Worm (Caenorhabditis elegans) whole organism, midembryonic: Measurements from ENCODE around the gene wapl-1.

Source experiments
- T22C8.4 ChIP-seq: fragments of 200-800 bp; sonication (Bioruptor generic); IDR thresholded peaks from 2 replicates; pipeline ENCODE4 v1.3.6; 2022; ENCODE audit warnings: missing genetic modification characterization, missing compliant biosample characterization
- cog-1 ChIP-seq: sonication (generic microtip); optimal IDR thresholded peaks from 2 replicates; lab custom pipeline; 2016; ENCODE audit warnings: missing genetic modification characterization, missing compliant biosample characterization
- flt-1 ChIP-seq: fragments of 200-800 bp; sonication (Bioruptor generic); IDR thresholded peaks from 2 replicates; pipeline ENCODE4 v1.3.6; 2022; ENCODE audit warnings: missing genetic modification characterization, missing compliant biosample characterization
- klf-2 ChIP-seq: fragments of 200-800 bp; sonication (Bioruptor generic); conservative IDR thresholded peaks from 2 replicates; pipeline ENCODE4 v1.3.6; 2022; ENCODE audit warnings: missing genetic modification reagents, missing genetic modification characterization, missing compliant biosample characterization
- med-1 ChIP-seq: sonication (generic microtip); optimal IDR thresholded peaks from 2 replicates; lab custom pipeline; 2017; ENCODE audit warnings: missing genetic modification characterization, mild to moderate bottlenecking, missing compliant biosample characterization, antibody characterized with exemption, missing genetic modification reagents; ENCODE audit not compliant: insufficient read depth
- ref-1 ChIP-seq: fragments of 200-800 bp; sonication (Bioruptor generic); conservative IDR thresholded peaks from 2 replicates; pipeline ENCODE4 v1.3.6; 2022; ENCODE audit warnings: missing genetic modification reagents, missing genetic modification characterization, missing compliant biosample characterization
- tab-1 ChIP-seq: fragments of 200-800 bp; sonication (Bioruptor generic); IDR thresholded peaks from 2 replicates; pipeline ENCODE4 v1.3.6; 2022; ENCODE audit warnings: missing genetic modification characterization, missing compliant biosample characterization
- ztf-23 ChIP-seq: fragments of 200-800 bp; sonication (Bioruptor generic); IDR thresholded peaks from 2 replicates; pipeline ENCODE4 v1.3.6; 2022; ENCODE audit warnings: missing genetic modification reagents, missing genetic modification characterization, missing compliant biosample characterization
- ztf-29 ChIP-seq: fragments of 200-800 bp; sonication (Bioruptor generic); IDR thresholded peaks from 2 replicates; pipeline ENCODE4 v1.3.6; 2022; ENCODE audit warnings: missing genetic modification reagents, missing genetic modification characterization, missing compliant biosample characterization

wapl-1 gene

ce11 chrIV:4441077-4441476 is 4.5 kb downstream of the wapl-1 start, which contains the start of gene fbxb-75:
Gene fbxb-75, minus strand, starts transcription at chrIV:4441177.
- TF ChIP-seq tab-1 (no peak), klf-2 (GFP tag; lab: Robert Waterston, UW) (no peak), med-1 (no peak), T22C8.4 (no peak), cog-1 (tag; lab: Kevin White, UChicago) (no peak), flt-1 (GFP tag; lab: Robert Waterston, UW) (no peak), ztf-29 (no peak), ref-1 (GFP tag; lab: Robert Waterston, UW) (no peak), ztf-23 (GFP tag; lab: Robert Waterston, UW) (no peak)

ce11 chrIV:4439190-4439589 is 6.3 kb downstream of the wapl-1 start, which contains the start of gene fbxb-74:
Gene fbxb-74, minus strand, starts transcription at chrIV:4439290.
- TF ChIP-seq T22C8.4 (no peak), tab-1 (no peak), ztf-23 (GFP tag; lab: Robert Waterston, UW) (no peak), flt-1 (GFP tag; lab: Robert Waterston, UW) (no peak), cog-1 (tag; lab: Kevin White, UChicago) (no peak), med-1 (no peak), ztf-29 (no peak), klf-2 (GFP tag; lab: Robert Waterston, UW) (no peak), ref-1 (GFP tag; lab: Robert Waterston, UW) (no peak)

ce11 chrIV:4437825-4438224 is 7.7 kb downstream of the wapl-1 start:
- TF ChIP-seq ztf-29 = no peak
- no peak for TF ChIP-seq T22C8.4
- no peak for TF ChIP-seq klf-2 (GFP tag; lab: Robert Waterston, UW)
- TF ChIP-seq tab-1 = no peak
- TF ChIP-seq cog-1 (tag; lab: Kevin White, UChicago) = no peak
- TF ChIP-seq flt-1 (GFP tag; lab: Robert Waterston, UW) = no peak
- TF ChIP-seq ztf-23 (GFP tag; lab: Robert Waterston, UW) = no peak
- TF ChIP-seq med-1 = no peak
- TF ChIP-seq ref-1 (GFP tag; lab: Robert Waterston, UW) = no peak

ce11 chrIV:4434441-4435084 is 11.0 kb downstream of the wapl-1 start, which contains the start of the genes R08C7.8 and R08C7.4:
Gene R08C7.8, minus strand, starts transcription at chrIV:4434541.
Gene R08C7.4, plus strand, starts transcription at chrIV:4435034.
- TF ChIP-seq T22C8.4 = no peak
- TF ChIP-seq tab-1 = no peak
- no peak for TF ChIP-seq ref-1 (GFP tag; lab: Robert Waterston, UW)
- no peak for TF ChIP-seq klf-2 (GFP tag; lab: Robert Waterston, UW)
- TF ChIP-seq med-1 = no peak
- no peak for TF ChIP-seq cog-1 (tag; lab: Kevin White, UChicago)
- TF ChIP-seq ztf-23 (GFP tag; lab: Robert Waterston, UW) = no peak
- no peak for TF ChIP-seq ztf-29
- TF ChIP-seq flt-1 (GFP tag; lab: Robert Waterston, UW) = no peak

- TF ChIP-seq tab-1 (no peak), ztf-29 (no peak), cog-1 (tag; lab: Kevin White, UChicago) (no peak), ref-1 (GFP tag; lab: Robert Waterston, UW) (no peak), med-1 (no peak), ztf-23 (GFP tag; lab: Robert Waterston, UW) (no peak), T22C8.4 (no peak), klf-2 (GFP tag; lab: Robert Waterston, UW) (no peak), flt-1 (GFP tag; lab: Robert Waterston, UW) (no peak)
Measured at ce11 chrIV:4429901-4430300, 15.6 kb downstream of the wapl-1 start, which contains the start of the genes str-185 and R08C7.5. Gene str-185, minus strand, starts transcription at chrIV:4430001. Gene R08C7.5, plus strand, starts transcription at chrIV:4430229.

ce11 chrIV:4423885-4424284 is 21.7 kb downstream of the wapl-1 start:
- TF ChIP-seq klf-2 (GFP tag; lab: Robert Waterston, UW) = no peak
- no peak for TF ChIP-seq tab-1
- no peak for TF ChIP-seq cog-1 (tag; lab: Kevin White, UChicago)
- TF ChIP-seq med-1 = no peak
- TF ChIP-seq T22C8.4 = no peak
- TF ChIP-seq flt-1 (GFP tag; lab: Robert Waterston, UW) = no peak
- no peak for TF ChIP-seq ztf-29
- no peak for TF ChIP-seq ztf-23 (GFP tag; lab: Robert Waterston, UW)
- TF ChIP-seq ref-1 (GFP tag; lab: Robert Waterston, UW) = no peak

ce11 chrIV:4423026-4423425 is 22.5 kb downstream of the wapl-1 start:
- TF ChIP-seq cog-1 (tag; lab: Kevin White, UChicago) (no peak), ztf-29 (no peak), ztf-23 (GFP tag; lab: Robert Waterston, UW) (no peak), flt-1 (GFP tag; lab: Robert Waterston, UW) (no peak), tab-1 (no peak), med-1 (no peak), ref-1 (GFP tag; lab: Robert Waterston, UW) (no peak), klf-2 (GFP tag; lab: Robert Waterston, UW) (no peak), T22C8.4 (no peak)

ce11 chrIV:4422029-4422428 is 23.5 kb downstream of the wapl-1 start, which contains the start of gene clec-175:
Gene clec-175, plus strand, starts transcription at chrIV:4422329.
- TF ChIP-seq cog-1 (tag; lab: Kevin White, UChicago) (no peak), ztf-23 (GFP tag; lab: Robert Waterston, UW) (no peak), T22C8.4 (no peak), ref-1 (GFP tag; lab: Robert Waterston, UW) (no peak), klf-2 (GFP tag; lab: Robert Waterston, UW) (no peak), med-1 (no peak), tab-1 (no peak), ztf-29 (no peak), flt-1 (GFP tag; lab: Robert Waterston, UW) (no peak)

- TF ChIP-seq ztf-29 (no peak), flt-1 (GFP tag; lab: Robert Waterston, UW) (no peak), ref-1 (GFP tag; lab: Robert Waterston, UW) (no peak), tab-1 (no peak), cog-1 (tag; lab: Kevin White, UChicago) (no peak), ztf-23 (GFP tag; lab: Robert Waterston, UW) (no peak), klf-2 (GFP tag; lab: Robert Waterston, UW) (no peak), med-1 (no peak)
Measured at ce11 chrIV:4413114-4413513, 32.4 kb downstream of the wapl-1 start.
